Fruit fly (Drosophila melanogaster) whole organism, prepupa: ENCODE results near the gene RhoU.
A peak's percentile ranks its signal among the peaks of the same experiment; 100 is the strongest.

Experiments
- CG10669 ChIP-seq: fragments of 200-800 bp; sonication (Bioruptor generic); optimal IDR thresholded peaks from 3 replicates; lab custom pipeline; 2018; ENCODE audit warnings: missing biosample characterization, mild to moderate bottlenecking, missing genetic modification characterization, moderate library complexity
- CG11762 ChIP-seq: fragments of 200-800 bp; sonication (Bioruptor generic); optimal IDR thresholded peaks from 3 replicates; lab custom pipeline; 2016; ENCODE audit warnings: missing biosample characterization, missing genetic modification characterization; ENCODE audit not compliant: insufficient read depth
- CG11902 ChIP-seq: fragments of 200-800 bp; sonication (Bioruptor generic); optimal IDR thresholded peaks from 3 replicates; lab custom pipeline; 2016; ENCODE audit warnings: missing biosample characterization, missing genetic modification characterization
- CG15336 ChIP-seq: fragments of 200-800 bp; sonication (Bioruptor generic); IDR thresholded peaks from 2 replicates; pipeline ENCODE4 v1.3.6; 2022; ENCODE audit warnings: missing biosample characterization, missing genetic modification characterization
- CG1621 ChIP-seq: fragments of 200-800 bp; sonication (Bioruptor generic); optimal IDR thresholded peaks from 3 replicates; lab custom pipeline; 2018; ENCODE audit warnings: missing biosample characterization, mild to moderate bottlenecking, missing genetic modification characterization
- CG16779 ChIP-seq: fragments of 200-800 bp; sonication (Bioruptor generic); optimal IDR thresholded peaks from 3 replicates; lab custom pipeline; 2017; ENCODE audit warnings: missing biosample characterization, mild to moderate bottlenecking, missing genetic modification characterization
- CG3032 ChIP-seq: fragments of 200-800 bp; optimal IDR thresholded peaks from 2 replicates; lab custom pipeline; 2019; ENCODE audit warnings: missing biosample characterization, mild to moderate bottlenecking, missing genetic modification characterization, moderate library complexity
- CG32006 ChIP-seq: fragments of 200-800 bp; sonication (Bioruptor generic); optimal IDR thresholded peaks from 3 replicates; lab custom pipeline; 2017; ENCODE audit warnings: missing biosample characterization, mild to moderate bottlenecking, missing genetic modification characterization
- CG34406 ChIP-seq: fragments of 200-800 bp; sonication (Bioruptor generic); optimal IDR thresholded peaks from 3 replicates; lab custom pipeline; 2016; ENCODE audit warnings: missing biosample characterization, missing genetic modification characterization
- CG3919 ChIP-seq: fragments of 200-800 bp; sonication (Bioruptor generic); optimal IDR thresholded peaks from 3 replicates; lab custom pipeline; 2016; ENCODE audit warnings: missing biosample characterization, missing genetic modification characterization
- CG4318 ChIP-seq: fragments of 200-800 bp; sonication (Bioruptor generic); optimal IDR thresholded peaks from 3 replicates; lab custom pipeline; 2017; ENCODE audit warnings: missing biosample characterization, mild to moderate bottlenecking, missing genetic modification characterization
- CG6163 ChIP-seq: fragments of 200-800 bp; sonication (Bioruptor generic); IDR thresholded peaks from 3 replicates; pipeline ENCODE4 v1.3.6; 2022; ENCODE audit warnings: missing biosample characterization, missing genetic modification characterization
- CG6276 ChIP-seq: fragments of 200-800 bp; sonication (Bioruptor generic); optimal IDR thresholded peaks from 2 replicates; lab custom pipeline; 2017; ENCODE audit warnings: missing biosample characterization, mild to moderate bottlenecking, missing genetic modification characterization
- CG6792 ChIP-seq: fragments of 200-800 bp; sonication (Bioruptor generic); optimal IDR thresholded peaks from 3 replicates; lab custom pipeline; 2016; ENCODE audit warnings: missing biosample characterization, missing genetic modification characterization
- CG6808 ChIP-seq: fragments of 200-800 bp; sonication (Bioruptor generic); optimal IDR thresholded peaks from 3 replicates; lab custom pipeline; 2017; ENCODE audit warnings: missing biosample characterization, missing genetic modification characterization, mild to moderate bottlenecking, moderate library complexity, missing genetic modification reagents
- CG7368 ChIP-seq: fragments of 200-800 bp; sonication (Bioruptor generic); optimal IDR thresholded peaks from 3 replicates; lab custom pipeline; 2016; ENCODE audit warnings: missing biosample characterization, missing genetic modification characterization
- CG8119 ChIP-seq: fragments of 200-800 bp; sonication (Bioruptor generic); IDR thresholded peaks from 3 replicates; pipeline ENCODE4 v1.3.6; 2022; ENCODE audit warnings: missing biosample characterization, missing genetic modification characterization
- CG8319 ChIP-seq: fragments of 200-800 bp; sonication (Bioruptor generic); optimal IDR thresholded peaks from 3 replicates; lab custom pipeline; 2016; ENCODE audit warnings: missing biosample characterization, missing genetic modification characterization
- Eip75B ChIP-seq: fragments of 200-800 bp; sonication (Bioruptor generic); optimal IDR thresholded peaks from 3 replicates; lab custom pipeline; 2016; ENCODE audit warnings: missing biosample characterization, missing genetic modification characterization
- Eip78C ChIP-seq: fragments of 200-800 bp; sonication (Bioruptor generic); peaks from one replicate; lab custom pipeline; 2016; ENCODE audit warnings: missing biosample characterization, missing genetic modification characterization
- Eip93F ChIP-seq: fragments of 200-800 bp; sonication (Bioruptor generic); optimal IDR thresholded peaks from 2 replicates; lab custom pipeline; 2016; ENCODE audit warnings: missing biosample characterization, mild to moderate bottlenecking, missing genetic modification characterization
- Gug ChIP-seq: fragments of 200-800 bp; sonication (Bioruptor generic); IDR thresholded peaks from 2 replicates; pipeline ENCODE4 v1.3.6; 2022; ENCODE audit warnings: missing biosample characterization, missing genetic modification characterization
- Hr39 ChIP-seq: fragments of 200-800 bp; sonication (Bioruptor generic); optimal IDR thresholded peaks from 2 replicates; lab custom pipeline; 2016; ENCODE audit warnings: missing biosample characterization, missing genetic modification characterization
- Lpt ChIP-seq: fragments of 200-800 bp; sonication (Bioruptor generic); optimal IDR thresholded peaks from 3 replicates; lab custom pipeline; 2016; ENCODE audit warnings: missing biosample characterization, missing genetic modification characterization
- OdsH ChIP-seq: fragments of 200-800 bp; sonication (Bioruptor generic); optimal IDR thresholded peaks from 3 replicates; lab custom pipeline; 2016; ENCODE audit warnings: missing biosample characterization, missing genetic modification characterization
- Smox ChIP-seq: fragments of 200-800 bp; sonication (Bioruptor generic); optimal IDR thresholded peaks from 3 replicates; lab custom pipeline; 2016; ENCODE audit warnings: missing biosample characterization, missing genetic modification characterization
- acj6 ChIP-seq: fragments of 200-800 bp; sonication (Bioruptor generic); optimal IDR thresholded peaks from 3 replicates; lab custom pipeline; 2016; ENCODE audit warnings: missing biosample characterization, missing genetic modification characterization
- cyc ChIP-seq: fragments of 200-800 bp; sonication (Bioruptor generic); optimal IDR thresholded peaks from 3 replicates; lab custom pipeline; 2016; ENCODE audit warnings: missing biosample characterization, missing genetic modification characterization
- dac ChIP-seq: fragments of 200-800 bp; sonication (Bioruptor generic); optimal IDR thresholded peaks from 2 replicates; lab custom pipeline; 2017; ENCODE audit warnings: missing biosample characterization, mild to moderate bottlenecking, missing genetic modification characterization
- eg ChIP-seq: fragments of 200-800 bp; sonication (Bioruptor generic); IDR thresholded peaks from 3 replicates; pipeline ENCODE4 v1.3.6; 2022; ENCODE audit warnings: missing biosample characterization, missing genetic modification characterization
- esn ChIP-seq: fragments of 200-800 bp; sonication (Bioruptor generic); optimal IDR thresholded peaks from 2 replicates; lab custom pipeline; 2016; ENCODE audit warnings: missing biosample characterization, mild to moderate bottlenecking, missing genetic modification characterization, moderate library complexity
- fd59A ChIP-seq: fragments of 200-800 bp; sonication (Bioruptor generic); optimal IDR thresholded peaks from 2 replicates; lab custom pipeline; 2017; ENCODE audit warnings: missing biosample characterization, mild to moderate bottlenecking, missing genetic modification characterization, missing genetic modification reagents
- fkh ChIP-seq: fragments of 200-800 bp; sonication (Bioruptor generic); optimal IDR thresholded peaks from 3 replicates; lab custom pipeline; 2017; ENCODE audit warnings: missing biosample characterization, mild to moderate bottlenecking, missing genetic modification characterization, moderate library complexity
- net ChIP-seq: fragments of 200-800 bp; sonication (Bioruptor generic); optimal IDR thresholded peaks from 3 replicates; lab custom pipeline; 2016; ENCODE audit warnings: missing biosample characterization, missing genetic modification characterization
- pdm3 ChIP-seq: fragments of 200-800 bp; sonication (Bioruptor generic); optimal IDR thresholded peaks from 3 replicates; lab custom pipeline; 2016; ENCODE audit warnings: missing biosample characterization, missing genetic modification characterization
- salr ChIP-seq, 2 experiments: fragments of 200-800 bp; sonication (Bioruptor generic); optimal IDR thresholded peaks; 3 replicates each; lab custom pipeline; 2016 to 2018; ENCODE audit warnings: missing biosample characterization in 2 of 2, missing genetic modification characterization in 2 of 2, mild to moderate bottlenecking in 1 of 2
- spab ChIP-seq: fragments of 200-800 bp; sonication (Bioruptor generic); optimal IDR thresholded peaks from 2 replicates; lab custom pipeline; 2017; ENCODE audit warnings: missing biosample characterization, mild to moderate bottlenecking, missing genetic modification characterization, missing genetic modification reagents
- ss ChIP-seq, 2 experiments: fragments of 200-800 bp; sonication (Bioruptor generic); optimal IDR thresholded peaks; 2 replicates in 1 of 2; 3 replicates in 1 of 2; lab custom pipeline; 2017 to 2018; ENCODE audit warnings: mild to moderate bottlenecking in 2 of 2, missing biosample characterization in 2 of 2, missing genetic modification characterization in 2 of 2, moderate library complexity in 1 of 2
- svp ChIP-seq: fragments of 200-800 bp; sonication (Bioruptor generic); peaks from one replicate; lab custom pipeline; 2016; ENCODE audit warnings: missing biosample characterization, missing genetic modification characterization
- topi ChIP-seq: fragments of 200-800 bp; sonication (Bioruptor generic); optimal IDR thresholded peaks from 3 replicates; lab custom pipeline; 2016; ENCODE audit warnings: missing biosample characterization, missing genetic modification characterization
- vri ChIP-seq: fragments of 200-800 bp; sonication (Bioruptor generic); optimal IDR thresholded peaks from 3 replicates; lab custom pipeline; 2016; ENCODE audit warnings: missing biosample characterization, mild to moderate bottlenecking, missing genetic modification characterization

Gene RhoU

dm6 chrX:10105701-10106307, 19.5 kb downstream of the RhoU start (continued):
- TF ChIP-seq spab (GFP tag; lab: Kevin White, UChicago) = peak; percentile 66
- peak; percentile 52 for TF ChIP-seq topi (GFP tag; lab: Kevin White, UChicago)
- peak; percentile 6 for TF ChIP-seq CG11902 (GFP tag; lab: Kevin White, UChicago)
- peak; percentile 32 for TF ChIP-seq CG16779 (tag; lab: Kevin White, UChicago)
- TF ChIP-seq CG10669 (GFP tag; lab: Kevin White, UChicago) = peak; percentile 67
- peak; percentile 64 for TF ChIP-seq Eip75B (GFP tag; lab: Kevin White, UChicago)
- peak; percentile 67 for TF ChIP-seq CG1621
- TF ChIP-seq fkh (GFP tag; lab: Kevin White, UChicago) = no peak
- peak; percentile 6 for TF ChIP-seq CG8319 (GFP tag; lab: Kevin White, UChicago)
- peak; percentile 69 for TF ChIP-seq OdsH
- TF ChIP-seq Gug = peak; percentile 79
- peak; percentile 39 for TF ChIP-seq CG11762
- TF ChIP-seq CG6808 (GFP tag; lab: Kevin White, UChicago) = peak; percentile 63

dm6 chrX:10106562-10107147, 20.3 kb downstream of the RhoU start:
- no peak for TF ChIP-seq CG7368
- TF ChIP-seq eg (GFP tag; lab: Robert Waterston, UW) = peak; percentile 88
- TF ChIP-seq CG15336 (GFP tag; lab: Robert Waterston, UW) = peak; percentile 60
- TF ChIP-seq salr (GFP tag; optimal IDR thresholded peaks at IDR 0.05; lab: Kevin White, UChicago) = peak in 1 of 2 experiments; percentile 43
- TF ChIP-seq CG34406 (GFP tag; lab: Kevin White, UChicago) = no peak
- TF ChIP-seq Smox (GFP tag; lab: Kevin White, UChicago) = no peak
- peak; percentile 1 for TF ChIP-seq CG32006
- no peak for TF ChIP-seq pdm3 (GFP tag; lab: Kevin White, UChicago)
- TF ChIP-seq CG8319 (GFP tag; lab: Kevin White, UChicago) = no peak
- TF ChIP-seq CG6163 (GFP tag; lab: Robert Waterston, UW) = peak; percentile 67; the same call in 2 of the 3 replicates
- peak; percentile 44 for TF ChIP-seq Gug
- TF ChIP-seq CG6276 = peak; percentile 71
- TF ChIP-seq Hr39 (GFP tag; lab: Kevin White, UChicago) = no peak
- TF ChIP-seq Eip78C (GFP tag; lab: Kevin White, UChicago) = peak; percentile 53
- TF ChIP-seq net (GFP tag; lab: Kevin White, UChicago) = peak; percentile 8
- peak; percentile 67 for TF ChIP-seq CG8119 (GFP tag; lab: Robert Waterston, UW)
- no peak for TF ChIP-seq fd59A (GFP tag; lab: Kevin White, UChicago)

dm6 chrX:10108286-10108685, 22.0 kb downstream of the RhoU start:
- TF ChIP-seq cyc (GFP tag; lab: Kevin White, UChicago) (no peak), Eip78C (GFP tag; lab: Kevin White, UChicago) (peak; percentile 19)

- TF ChIP-seq Lpt (GFP tag; lab: Kevin White, UChicago) (no peak), dac (GFP tag; lab: Kevin White, UChicago) (no peak), Smox (GFP tag; lab: Kevin White, UChicago) (no peak), Eip93F (GFP tag; lab: Kevin White, UChicago) (no peak), CG3032 (no peak), vri (GFP tag; lab: Kevin White, UChicago) (no peak), fkh (GFP tag; lab: Kevin White, UChicago) (peak; percentile 66), Eip78C (GFP tag; lab: Kevin White, UChicago) (peak; percentile 79), CG32006 (peak; percentile 2), acj6 (GFP tag; lab: Kevin White, UChicago) (no peak), pdm3 (GFP tag; lab: Kevin White, UChicago) (no peak), CG4318 (no peak), svp (GFP tag; lab: Kevin White, UChicago) (no peak), Eip75B (GFP tag; lab: Kevin White, UChicago) (no peak), CG3919 (GFP tag; lab: Kevin White, UChicago) (peak; percentile 2), CG6163 (GFP tag; lab: Robert Waterston, UW) (peak; percentile 35; the same call in 2 of the 3 replicates), CG6792 (GFP tag; lab: Kevin White, UChicago) (no peak), ss (GFP tag; optimal IDR thresholded peaks at IDR 0.05; lab: Kevin White, UChicago) (peak in 1 of 2 experiments; percentile 22), CG8119 (GFP tag; lab: Robert Waterston, UW) (0 out of 3 replicates have a peak, but pooled peaks have one; percentile 26), esn (no peak)
These were observed 24.6 kb downstream of the RhoU start for dm6 chrX:10110898-10111297.
